Fruit fly (Drosophila melanogaster) whole organism: Measurements from ENCODE around the gene CG10562.

Experiments used
- pan ChIP-seq: fragments of >200 bp; optimal IDR thresholded peaks from 2 replicates; lab custom pipeline; 2017
- psq ChIP-seq: fragments of >200 bp; optimal IDR thresholded peaks from 2 replicates; lab custom pipeline; 2017

DNA sequence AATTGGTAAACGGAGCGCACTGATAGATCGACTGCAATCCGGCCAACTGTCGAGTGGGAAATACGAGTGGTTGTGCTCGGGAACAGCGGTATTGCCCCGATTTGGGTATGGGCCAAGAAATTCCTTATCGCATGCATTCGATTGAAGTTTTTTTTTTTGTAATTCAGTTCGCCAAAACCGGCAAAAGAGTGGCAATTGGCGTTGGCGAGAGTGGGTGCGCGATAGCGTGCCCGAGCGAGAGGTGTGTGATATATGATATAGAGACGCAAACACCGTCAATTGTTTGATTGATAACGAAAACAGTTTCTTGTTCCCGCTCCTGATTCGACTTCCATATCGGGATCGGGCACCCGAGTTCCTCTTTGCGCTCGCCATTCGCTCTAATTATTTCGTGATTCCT, 8.8 kb downstream of the CG10562 start, which contains the start of gene CG31087:
- no peak for TF ChIP-seq psq
- no peak for TF ChIP-seq pan (lab: Kevin White, UChicago)
